Fruit fly (Drosophila melanogaster) whole organism, embryonic: ENCODE data around the gene sob.

Experiments
- ATbp ChIP-seq: fragments of 200-800 bp; sonication (Bioruptor generic); optimal IDR thresholded peaks from 2 replicates; lab custom pipeline; 2017; ENCODE audit warnings: missing biosample characterization, mild to moderate bottlenecking, missing genetic modification characterization, missing genetic modification reagents
- CG17186 ChIP-seq: fragments of 200-800 bp; sonication (Bioruptor generic); optimal IDR thresholded peaks from 3 replicates; lab custom pipeline; 2017; ENCODE audit warnings: missing biosample characterization, missing genetic modification reagents, missing genetic modification characterization
- CG1792 ChIP-seq: fragments of 200-800 bp; sonication (Bioruptor generic); optimal IDR thresholded peaks from 2 replicates; lab custom pipeline; 2016; ENCODE audit warnings: missing biosample characterization, missing genetic modification characterization
- CG1832 ChIP-seq: fragments of 200-800 bp; sonication (Bioruptor generic); optimal IDR thresholded peaks from 2 replicates; lab custom pipeline; 2017; ENCODE audit warnings: missing biosample characterization, mild to moderate bottlenecking, missing genetic modification characterization, inconsistent platforms
- Lhr ChIP-seq: fragments of 200-800 bp; sonication (Bioruptor generic); optimal IDR thresholded peaks from 3 replicates; lab custom pipeline; 2017; ENCODE audit warnings: mild to moderate bottlenecking, missing biosample characterization, missing genetic modification reagents, missing genetic modification characterization
- Nf-YA ChIP-seq: fragments of 200-800 bp; sonication (Bioruptor generic); IDR thresholded peaks from 2 replicates; pipeline ENCODE4 v1.3.6; 2022; ENCODE audit warnings: missing biosample characterization, missing genetic modification characterization
- Nf-YC ChIP-seq: fragments of 200-800 bp; optimal IDR thresholded peaks from 3 replicates; lab custom pipeline; 2019; ENCODE audit warnings: missing biosample characterization, mild to moderate bottlenecking, missing genetic modification characterization, moderate library complexity
- sna ChIP-seq: fragments of 200-800 bp; sonication (Bioruptor generic); IDR thresholded peaks from 2 replicates; pipeline ENCODE4 v1.3.6; 2022; ENCODE audit warnings: missing biosample characterization, missing genetic modification characterization; ENCODE audit not compliant: partially characterized antibody
- stc ChIP-seq: fragments of 200-800 bp; sonication (Bioruptor generic); IDR thresholded peaks from 2 replicates; pipeline ENCODE4 v1.3.6; 2022; ENCODE audit warnings: missing biosample characterization, missing genetic modification characterization
- yki ChIP-seq: fragments of >200 bp; optimal IDR thresholded peaks from 3 replicates; lab custom pipeline; 2018

DNA sequence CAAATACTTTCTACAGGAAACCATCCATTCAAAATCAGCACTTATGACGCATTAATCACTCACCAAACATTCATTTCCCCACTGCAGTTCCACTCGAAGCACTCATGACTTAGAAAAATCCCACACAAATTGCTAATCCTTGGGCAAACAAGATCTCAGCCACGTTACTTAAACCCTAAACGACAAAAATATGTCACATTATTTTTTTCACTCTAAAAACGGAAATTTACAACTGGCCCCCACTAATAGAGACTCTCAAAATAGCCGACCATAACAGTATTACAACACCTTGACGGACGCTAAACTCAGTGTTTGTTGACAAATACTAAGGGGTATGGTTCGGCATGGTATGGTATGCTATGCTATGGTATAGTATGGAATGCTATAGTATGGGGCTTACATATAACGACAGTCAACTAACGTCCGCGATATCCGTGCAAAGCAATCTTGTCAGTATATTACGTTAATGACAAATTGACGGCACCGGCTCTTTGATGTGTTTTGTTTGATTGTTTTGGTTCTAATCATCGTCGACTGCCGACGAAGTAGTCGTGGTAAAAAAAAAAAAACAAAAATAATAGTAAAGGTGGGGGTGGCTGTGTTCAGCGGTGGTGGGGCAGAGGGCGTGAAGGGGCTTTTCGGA lies 7.9 kb downstream of the sob start:
- TF ChIP-seq stc (no peak), yki (no peak), Nf-YA (GFP tag; lab: Robert Waterston, UW) (no peak), CG17186 (GFP tag; lab: Kevin White, UChicago) (no peak), CG1792 (GFP tag; lab: Kevin White, UChicago) (no peak), sna (no peak), Lhr (no peak), Nf-YC (no peak), CG1832 (no peak), ATbp (GFP tag; lab: Kevin White, UChicago) (no peak)
